Worm (Caenorhabditis elegans) whole organism, young adult: Measurements from ENCODE around the gene T26G10.5.

Experiments used
- F37B4.10 ChIP-seq: fragments of 200-800 bp; sonication (Bioruptor generic); IDR thresholded peaks from 2 replicates; pipeline ENCODE4 v1.3.6; 2022; ENCODE audit warnings: missing genetic modification characterization, missing compliant biosample characterization
- Y56A3A.18 ChIP-seq: fragments of 200-800 bp; sonication (Bioruptor generic); IDR thresholded peaks from 2 replicates; pipeline ENCODE4 v1.3.6; 2022; ENCODE audit warnings: missing genetic modification reagents, missing genetic modification characterization, missing compliant biosample characterization
- ZK185.1 ChIP-seq: sonication (generic microtip); optimal IDR thresholded peaks from 2 replicates; lab custom pipeline; 2016; ENCODE audit warnings: mild to moderate bottlenecking, missing genetic modification characterization, missing compliant biosample characterization; ENCODE audit not compliant: poor library complexity, severe bottlenecking
- aptf-2 ChIP-seq: fragments of 200-800 bp; sonication (Bioruptor generic); conservative IDR thresholded peaks from 2 replicates; pipeline ENCODE4 v1.3.6; 2022; ENCODE audit warnings: missing genetic modification reagents, missing genetic modification characterization, missing compliant biosample characterization
- dpff-1 ChIP-seq: sonication (generic microtip); optimal IDR thresholded peaks from 2 replicates; lab custom pipeline; 2017; ENCODE audit warnings: mild to moderate bottlenecking, missing genetic modification characterization, missing compliant biosample characterization
- fkh-3 ChIP-seq: sonication (generic microtip); optimal IDR thresholded peaks from 2 replicates; lab custom pipeline; 2016; ENCODE audit warnings: mild to moderate bottlenecking, missing genetic modification characterization, missing compliant biosample characterization
- hsf-1 ChIP-seq: fragments of 200-800 bp; sonication (Bioruptor generic); IDR thresholded peaks from 2 replicates; pipeline ENCODE4 v1.3.6; 2022; ENCODE audit warnings: missing genetic modification reagents, missing genetic modification characterization, missing compliant biosample characterization
- madf-8 ChIP-seq: fragments of 200-800 bp; sonication (Bioruptor generic); conservative IDR thresholded peaks from 2 replicates; pipeline ENCODE4 v1.3.6; 2022; ENCODE audit warnings: missing genetic modification reagents, missing genetic modification characterization, missing compliant biosample characterization
- pha-4 ChIP-seq: fragments of 150-350 bp; sonication (generic microtip); optimal IDR thresholded peaks from 2 replicates; lab custom pipeline; 2014; ENCODE audit warnings: missing biosample characterization, missing genetic modification reagents, missing genetic modification characterization
- rpc-1 ChIP-seq, 2 experiments: fragments of 150-350 bp in 1 of 2; sonication (generic microtip) in 1 of 2; optimal IDR thresholded peaks; 2 replicates each; lab custom pipeline; 2014 to 2018; ENCODE audit warnings: missing biosample characterization in 1 of 2, missing genetic modification characterization in 1 of 2, missing genetic modification reagents in 1 of 2, missing genotype in 1 of 2
- snpc-4 ChIP-seq, 5 experiments: fragments of 150-350 bp in 1 of 5; sonication (generic microtip) in 4 of 5; optimal IDR thresholded peaks; 2 replicates each; lab custom pipeline; 2014 to 2018; ENCODE audit warnings: missing genetic modification characterization in 5 of 5, missing biosample characterization in 3 of 5, antibody characterized with exemption in 2 of 5, mild to moderate bottlenecking in 2 of 5, missing compliant biosample characterization in 2 of 5, missing genotype in 2 of 5, moderate library complexity in 2 of 5, missing genetic modification reagents in 1 of 5
- tlf-1 ChIP-seq: fragments of 200-800 bp; sonication (Bioruptor generic); optimal IDR thresholded peaks from 2 replicates; lab custom pipeline; 2018; ENCODE audit warnings: mild to moderate bottlenecking, missing genetic modification characterization, missing compliant biosample characterization
- zfh-2 ChIP-seq: fragments of 200-800 bp; sonication (Bioruptor generic); conservative IDR thresholded peaks from 2 replicates; pipeline ENCODE4 v1.3.6; 2022; ENCODE audit warnings: missing genetic modification reagents, missing genetic modification characterization, missing compliant biosample characterization
- zim-3 ChIP-seq: sonication (generic microtip); optimal IDR thresholded peaks from 2 replicates; lab custom pipeline; 2017; ENCODE audit warnings: mild to moderate bottlenecking, missing genetic modification characterization, moderate library complexity, missing compliant biosample characterization

DNA sequence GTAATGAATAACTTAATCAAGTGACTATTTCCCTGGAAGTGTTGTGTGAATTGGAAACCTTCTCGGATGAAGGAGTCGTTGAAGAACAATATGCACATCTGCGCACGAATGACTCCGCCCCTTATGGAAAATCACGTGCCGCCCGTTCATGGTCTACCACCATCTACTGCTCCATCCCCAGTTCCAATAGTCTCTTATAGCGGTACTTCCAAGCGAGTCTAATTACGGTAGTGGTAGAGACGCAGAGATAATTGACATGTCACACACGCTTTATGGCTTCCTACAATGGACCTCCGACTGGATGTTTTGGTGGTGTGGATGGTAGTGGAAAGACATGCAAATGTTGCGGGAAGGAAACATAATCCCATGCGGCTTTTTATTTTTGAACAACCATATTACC is 24.7 kb upstream of the T26G10.5 start:
- no peak for TF ChIP-seq rpc-1 (optimal IDR thresholded peaks at IDR 0.05; lab: Kevin White, UChicago)
- no peak for TF ChIP-seq rpc-1 (tag; optimal IDR thresholded peaks at IDR 0.05; lab: Kevin White, UChicago)
- TF ChIP-seq zim-3 = no peak
- TF ChIP-seq zfh-2 (GFP tag; lab: Robert Waterston, UW) = no peak
- no peak for TF ChIP-seq dpff-1
- no peak for TF ChIP-seq Y56A3A.18
- TF ChIP-seq madf-8 (GFP tag; lab: Robert Waterston, UW) = no peak
- TF ChIP-seq ZK185.1 (tag; lab: Kevin White, UChicago) = no peak
- TF ChIP-seq snpc-4 (GFP tag; optimal IDR thresholded peaks at IDR 0.05; lab: Kevin White, UChicago) = no peak
- no peak for TF ChIP-seq snpc-4 (tag; optimal IDR thresholded peaks at IDR 0.05; lab: Kevin White, UChicago)
- no peak for TF ChIP-seq aptf-2 (GFP tag; lab: Robert Waterston, UW)
- TF ChIP-seq tlf-1 (GFP tag; lab: Kevin White, UChicago) = no peak
- TF ChIP-seq pha-4 (tag; lab: Kevin White, UChicago) = no peak
- no peak for TF ChIP-seq fkh-3 (tag; lab: Kevin White, UChicago)
- no peak for TF ChIP-seq F37B4.10 (GFP tag; lab: Robert Waterston, UW)
- no peak for TF ChIP-seq hsf-1 (GFP tag; lab: Robert Waterston, UW)
